Fruit fly (Drosophila melanogaster) whole organism, embryonic: ENCODE measurements around the gene CG10116.

Experiments used
- Abd-B ChIP-seq: fragments of 200-800 bp; sonication (Bioruptor generic); optimal IDR thresholded peaks from 2 replicates; lab custom pipeline; 2018; ENCODE audit warnings: missing biosample characterization, mild to moderate bottlenecking, missing genetic modification characterization, moderate library complexity
- Aef1 ChIP-seq: fragments of 200-800 bp; sonication (Bioruptor generic); IDR thresholded peaks from 3 replicates; pipeline ENCODE4 v1.3.6; 2022; ENCODE audit warnings: missing biosample characterization, missing genetic modification characterization
- Blimp-1 ChIP-seq: fragments of 200-800 bp; sonication (Bioruptor generic); optimal IDR thresholded peaks from 3 replicates; lab custom pipeline; 2018; ENCODE audit warnings: missing biosample characterization, missing genetic modification characterization, mild to moderate bottlenecking, moderate library complexity, missing genetic modification reagents
- CG13775 ChIP-seq: fragments of 200-800 bp; sonication (Bioruptor generic); optimal IDR thresholded peaks from 3 replicates; lab custom pipeline; 2017; ENCODE audit warnings: missing biosample characterization, mild to moderate bottlenecking, missing genetic modification characterization
- CG14050 ChIP-seq: fragments of 200-800 bp; sonication (Bioruptor generic); IDR thresholded peaks from 3 replicates; pipeline ENCODE4 v1.3.6; 2022; ENCODE audit warnings: missing biosample characterization, missing genetic modification characterization
- CG15696 ChIP-seq: fragments of 200-800 bp; sonication (Bioruptor generic); optimal IDR thresholded peaks from 2 replicates; lab custom pipeline; 2019; ENCODE audit warnings: missing biosample characterization, mild to moderate bottlenecking, missing genetic modification characterization, moderate library complexity
- CG16813 ChIP-seq: fragments of 200-800 bp; sonication (Bioruptor generic); IDR thresholded peaks from 3 replicates; pipeline ENCODE4 v1.3.6; 2022; ENCODE audit warnings: missing biosample characterization, missing genetic modification characterization; ENCODE audit not compliant: partially characterized antibody
- CG17829 ChIP-seq: fragments of 200-800 bp; optimal IDR thresholded peaks from 2 replicates; lab custom pipeline; 2019; ENCODE audit warnings: missing biosample characterization, mild to moderate bottlenecking, missing genetic modification characterization, moderate library complexity
- CG18262 ChIP-seq: fragments of 200-800 bp; optimal IDR thresholded peaks from 3 replicates; lab custom pipeline; 2019; ENCODE audit warnings: missing biosample characterization, mild to moderate bottlenecking, missing genetic modification characterization, moderate library complexity
- CG30403 ChIP-seq: fragments of 200-800 bp; sonication (Bioruptor generic); optimal IDR thresholded peaks from 3 replicates; lab custom pipeline; 2016; ENCODE audit warnings: missing biosample characterization, missing genetic modification characterization
- CG6854 ChIP-seq: fragments of 200-800 bp; sonication (Bioruptor generic); optimal IDR thresholded peaks from 3 replicates; lab custom pipeline; 2017; ENCODE audit warnings: missing biosample characterization, mild to moderate bottlenecking, missing genetic modification characterization
- CG7271 ChIP-seq: fragments of 200-800 bp; sonication (Bioruptor generic); optimal IDR thresholded peaks from 2 replicates; lab custom pipeline; 2018; ENCODE audit warnings: missing biosample characterization, mild to moderate bottlenecking, missing genetic modification characterization, moderate library complexity
- CG7839 ChIP-seq: fragments of 200-800 bp; sonication (Bioruptor generic); optimal IDR thresholded peaks from 3 replicates; lab custom pipeline; 2018; ENCODE audit warnings: missing biosample characterization, mild to moderate bottlenecking, missing genetic modification characterization, moderate library complexity
- CG8359 ChIP-seq: fragments of 200-800 bp; sonication (Bioruptor generic); optimal IDR thresholded peaks from 2 replicates; lab custom pipeline; 2017; ENCODE audit warnings: missing biosample characterization, mild to moderate bottlenecking, missing genetic modification characterization, borderline replicate concordance
- Doc2 ChIP-seq: fragments of 200-800 bp; sonication (Bioruptor generic); IDR thresholded peaks from 2 replicates; pipeline ENCODE4 v1.3.6; 2022; ENCODE audit warnings: missing biosample characterization, missing genetic modification characterization
- E2f1 ChIP-seq: fragments of 200-800 bp; sonication (Bioruptor generic); IDR thresholded peaks from 2 replicates; pipeline ENCODE4 v1.3.6; 2022; ENCODE audit warnings: missing biosample characterization, missing genetic modification characterization
- H15 ChIP-seq: fragments of 200-800 bp; sonication (Bioruptor generic); IDR thresholded peaks from 3 replicates; pipeline ENCODE4 v1.3.6; 2022; ENCODE audit warnings: missing biosample characterization, missing genetic modification characterization
- HLH4C ChIP-seq: fragments of 200-800 bp; sonication (Bioruptor generic); IDR thresholded peaks from 3 replicates; pipeline ENCODE4 v1.3.6; 2022; ENCODE audit warnings: missing biosample characterization, missing genetic modification characterization; ENCODE audit not compliant: partially characterized antibody
- Hey ChIP-seq: fragments of 200-800 bp; sonication (Bioruptor generic); optimal IDR thresholded peaks from 3 replicates; lab custom pipeline; 2018; ENCODE audit warnings: missing biosample characterization, mild to moderate bottlenecking, missing genetic modification characterization
- Hsf ChIP-seq: fragments of 200-800 bp; sonication (Bioruptor generic); optimal IDR thresholded peaks from 3 replicates; lab custom pipeline; 2016; ENCODE audit warnings: missing biosample characterization, missing genetic modification characterization
- Lim3 ChIP-seq: fragments of 200-800 bp; sonication (Bioruptor generic); IDR thresholded peaks from 2 replicates; pipeline ENCODE4 v1.3.6; 2022; ENCODE audit warnings: missing biosample characterization, missing genetic modification characterization
- Mes4 ChIP-seq: fragments of 200-800 bp; sonication (Bioruptor generic); optimal IDR thresholded peaks from 2 replicates; lab custom pipeline; 2016; ENCODE audit warnings: missing biosample characterization, missing genetic modification characterization
- Opbp ChIP-seq: fragments of 200-800 bp; sonication (Bioruptor generic); IDR thresholded peaks from 3 replicates; pipeline ENCODE4 v1.3.6; 2022; ENCODE audit warnings: missing biosample characterization, missing genetic modification characterization; ENCODE audit not compliant: partially characterized antibody
- Pdp1 ChIP-seq, 2 experiments: fragments of 200-800 bp; sonication (Bioruptor generic); optimal IDR thresholded peaks; 3 replicates each; lab custom pipeline; 2016; ENCODE audit warnings: missing biosample characterization in 2 of 2, missing genetic modification characterization in 2 of 2, mild to moderate bottlenecking in 1 of 2, moderate library complexity in 1 of 2
- Ptx1 ChIP-seq: fragments of 200-800 bp; sonication (Bioruptor generic); IDR thresholded peaks from 2 replicates; pipeline ENCODE4 v1.3.6; 2022; ENCODE audit warnings: missing biosample characterization, missing genetic modification characterization
- Sin3A ChIP-seq: fragments of >200 bp; optimal IDR thresholded peaks from 2 replicates; lab custom pipeline; 2018
- Ssrp ChIP-seq: fragments of 200-800 bp; sonication (Bioruptor generic); optimal IDR thresholded peaks from 2 replicates; lab custom pipeline; 2018; ENCODE audit warnings: missing biosample characterization, mild to moderate bottlenecking, missing genetic modification characterization, moderate library complexity
- ara ChIP-seq: fragments of 200-800 bp; sonication (Bioruptor generic); IDR thresholded peaks from 2 replicates; pipeline ENCODE4 v1.3.6; 2022; ENCODE audit warnings: missing biosample characterization, missing genetic modification characterization
- br ChIP-seq: fragments of >200 bp; optimal IDR thresholded peaks from 2 replicates; lab custom pipeline; 2017
- crp ChIP-seq, 2 experiments: fragments of 200-800 bp; sonication (Bioruptor generic); optimal IDR thresholded peaks; 2 replicates in 1 of 2; 3 replicates in 1 of 2; lab custom pipeline; 2017; ENCODE audit warnings: missing biosample characterization in 2 of 2, missing genetic modification characterization in 2 of 2, mild to moderate bottlenecking in 1 of 2, moderate library complexity in 1 of 2
- dati ChIP-seq: fragments of 200-800 bp; sonication (Bioruptor generic); IDR thresholded peaks from 2 replicates; pipeline ENCODE4 v1.3.6; 2022; ENCODE audit warnings: missing biosample characterization, missing genetic modification characterization
- dimm ChIP-seq: fragments of 200-800 bp; sonication (Bioruptor generic); IDR thresholded peaks from 2 replicates; pipeline ENCODE4 v1.3.6; 2022; ENCODE audit warnings: missing biosample characterization, missing genetic modification characterization
- gro ChIP-seq: fragments of 200-800 bp; sonication (Bioruptor generic); optimal IDR thresholded peaks from 2 replicates; lab custom pipeline; 2016; ENCODE audit warnings: missing biosample characterization, missing genetic modification characterization
- knrl ChIP-seq: fragments of 200-800 bp; sonication (Bioruptor generic); IDR thresholded peaks from 3 replicates; pipeline ENCODE4 v1.3.6; 2022; ENCODE audit warnings: missing biosample characterization, missing genetic modification characterization; ENCODE audit not compliant: partially characterized antibody
- lab ChIP-seq: fragments of 200-800 bp; sonication (Bioruptor generic); optimal IDR thresholded peaks from 3 replicates; lab custom pipeline; 2017; ENCODE audit warnings: missing biosample characterization, missing genetic modification characterization, mild to moderate bottlenecking, moderate library complexity, missing genetic modification reagents
- lmd ChIP-seq: fragments of 200-800 bp; sonication (Bioruptor generic); IDR thresholded peaks from 2 replicates; pipeline ENCODE4 v1.3.6; 2022; ENCODE audit warnings: missing biosample characterization, missing genetic modification characterization
- lov ChIP-seq, 2 experiments: fragments of 200-800 bp in 1 of 2; fragments of >200 bp in 1 of 2; sonication (Bioruptor generic) in 1 of 2; IDR thresholded peaks in 1 of 2; optimal IDR thresholded peaks in 1 of 2; 2 replicates in 1 of 2; 3 replicates in 1 of 2; pipeline versions ENCODE4 v1.3.6 to Lab custom; 2017 to 2022; ENCODE audit warnings: missing biosample characterization in 1 of 2, missing genetic modification characterization in 1 of 2
- luna ChIP-seq: fragments of 200-800 bp; sonication (Bioruptor generic); optimal IDR thresholded peaks from 2 replicates; lab custom pipeline; 2016; ENCODE audit warnings: missing biosample characterization, missing genetic modification characterization
- mld ChIP-seq: fragments of 200-800 bp; sonication (Bioruptor generic); IDR thresholded peaks from 3 replicates; pipeline ENCODE4 v1.3.6; 2022; ENCODE audit warnings: missing biosample characterization, missing genetic modification characterization; ENCODE audit not compliant: partially characterized antibody
- p53 ChIP-seq: fragments of 200-800 bp; sonication (Bioruptor generic); optimal IDR thresholded peaks from 2 replicates; lab custom pipeline; 2016; ENCODE audit warnings: missing biosample characterization, missing genetic modification characterization
- pan ChIP-seq, 4 experiments: fragments of >200 bp in 3 of 4; fragments of 200-800 bp in 1 of 4; sonication (Bioruptor generic) in 1 of 4; optimal IDR thresholded peaks in 3 of 4; IDR thresholded peaks in 1 of 4; 2 replicates each; pipeline versions ENCODE4 v1.3.6 to Lab custom; 2017 to 2022; ENCODE audit warnings: missing biosample characterization in 2 of 4, missing genetic modification characterization in 2 of 4, mixed read lengths in 1 of 4
- ro ChIP-seq: fragments of 200-800 bp; sonication (Bioruptor generic); IDR thresholded peaks from 2 replicates; pipeline ENCODE4 v1.3.6; 2022; ENCODE audit warnings: missing biosample characterization, missing genetic modification characterization
- salm ChIP-seq: fragments of 200-800 bp; sonication (Bioruptor generic); optimal IDR thresholded peaks from 2 replicates; lab custom pipeline; 2018; ENCODE audit warnings: missing biosample characterization, mild to moderate bottlenecking, missing genetic modification characterization
- slou ChIP-seq: fragments of 200-800 bp; sonication (Bioruptor generic); optimal IDR thresholded peaks from 3 replicates; lab custom pipeline; 2016; ENCODE audit warnings: missing biosample characterization, missing genetic modification characterization
- sna ChIP-seq: fragments of 200-800 bp; sonication (Bioruptor generic); IDR thresholded peaks from 2 replicates; pipeline ENCODE4 v1.3.6; 2022; ENCODE audit warnings: missing biosample characterization, missing genetic modification characterization; ENCODE audit not compliant: partially characterized antibody
- tin ChIP-seq: fragments of 200-800 bp; sonication (Bioruptor generic); optimal IDR thresholded peaks from 3 replicates; lab custom pipeline; 2016; ENCODE audit warnings: missing biosample characterization, missing genetic modification characterization
- usp ChIP-seq: fragments of >200 bp; optimal IDR thresholded peaks from 2 replicates; lab custom pipeline; 2017; ENCODE audit warnings: missing biosample characterization, missing genetic modification characterization
- wdn ChIP-seq: fragments of 200-800 bp; sonication (Bioruptor generic); IDR thresholded peaks from 2 replicates; pipeline ENCODE4 v1.3.6; 2022; ENCODE audit warnings: missing biosample characterization, missing genetic modification characterization

CG10116 gene

DNA sequence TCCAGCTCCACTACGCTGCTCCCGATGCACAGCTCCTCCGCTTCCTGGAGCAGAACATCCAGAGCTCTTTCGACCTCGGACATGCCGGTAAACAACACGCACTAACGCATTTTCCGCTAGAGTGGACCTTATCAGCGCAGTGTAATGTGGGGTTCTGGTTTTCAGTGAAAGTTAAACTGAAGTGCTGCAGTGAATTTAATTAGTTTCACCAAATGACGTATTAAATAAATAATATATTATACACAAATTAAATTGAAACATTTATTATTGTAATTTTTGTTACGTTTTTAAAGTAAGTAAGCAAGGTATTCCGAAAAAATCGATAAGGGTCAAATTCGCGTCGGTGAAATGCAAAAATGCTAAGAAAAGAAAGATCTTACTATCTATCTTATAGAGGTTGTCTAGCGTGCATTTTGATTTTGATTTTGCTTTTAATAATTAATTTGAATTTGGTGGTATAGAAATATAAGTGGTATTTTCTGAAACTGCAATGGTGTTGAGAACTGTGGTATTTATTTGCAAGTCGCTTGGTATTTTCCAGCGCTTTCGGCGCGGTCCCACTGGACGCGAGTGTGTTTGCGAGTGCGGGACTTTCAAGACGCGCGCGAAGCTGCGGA, 6.8 kb downstream of the CG10116 start, which contains the start of the genes JMJD7 and CG10738 (continued):
- TF ChIP-seq CG17829, result peak; percentile 40
- no peak for TF ChIP-seq usp (GFP tag; lab: Kevin White, UChicago)
- peak; percentile 63; the same call in 2 of the 3 replicates for TF ChIP-seq CG14050
- TF ChIP-seq HLH4C (GFP tag; lab: Robert Waterston, UW), result no peak
- TF ChIP-seq Hsf, result peak; percentile 27
- TF ChIP-seq Hey (tag; lab: Kevin White, UChicago), result no peak
- no peak for TF ChIP-seq sna (GFP tag; lab: Robert Waterston, UW)
- TF ChIP-seq Ssrp (tag; lab: Kevin White, UChicago), result no peak
- no peak for TF ChIP-seq Pdp1 (GFP tag; optimal IDR thresholded peaks at IDR 0.05; lab: Kevin White, UChicago)
- TF ChIP-seq H15 (GFP tag; lab: Robert Waterston, UW), result peak; percentile 60; the same call in 2 of the 3 replicates
- no peak for TF ChIP-seq br (lab: Kevin White, UChicago)
- peak; percentile 2 for TF ChIP-seq slou (GFP tag; lab: Kevin White, UChicago)
- TF ChIP-seq Abd-B (GFP tag; lab: Kevin White, UChicago), result no peak
- TF ChIP-seq knrl (GFP tag; lab: Robert Waterston, UW), result no peak
- no peak for TF ChIP-seq Doc2
- TF ChIP-seq pan (optimal IDR thresholded peaks at IDR 0.05; lab: Kevin White, UChicago), result no peak
- TF ChIP-seq pan (GFP tag; optimal IDR thresholded peaks at IDR 0.05 in 1 of 2, IDR thresholded peaks at IDR 0.05 in 1 of 2), result peak in 1 of 2 experiments; percentile 78
- no peak for TF ChIP-seq wdn (GFP tag; lab: Robert Waterston, UW)
- TF ChIP-seq lmd (GFP tag; lab: Robert Waterston, UW), result peak; percentile 73
- TF ChIP-seq lov (optimal IDR thresholded peaks at IDR 0.05; lab: Kevin White, UChicago), result no peak
- peak; percentile 30; the same call in 1 of the 3 replicates for TF ChIP-seq lov (GFP tag; IDR thresholded peaks at IDR 0.05; lab: Robert Waterston, UW)
- peak; percentile 87 for TF ChIP-seq tin (GFP tag; lab: Kevin White, UChicago)
- TF ChIP-seq Ptx1, result peak; percentile 63
- no peak for TF ChIP-seq crp (GFP tag; optimal IDR thresholded peaks at IDR 0.05; lab: Kevin White, UChicago)
- TF ChIP-seq ro (GFP tag; lab: Robert Waterston, UW), result 0 out of 2 replicates have a peak, but pooled peaks have one; percentile 16
- TF ChIP-seq Sin3A (lab: Kevin White, UChicago), result peak; percentile 22
- TF ChIP-seq CG6854 (GFP tag; lab: Kevin White, UChicago), result no peak
- no peak for TF ChIP-seq p53 (GFP tag; lab: Kevin White, UChicago)
- TF ChIP-seq CG8359 (GFP tag; lab: Kevin White, UChicago), result no peak
- TF ChIP-seq mld (GFP tag; lab: Robert Waterston, UW), result no peak
- peak; percentile 61 for TF ChIP-seq E2f1 (GFP tag; lab: Robert Waterston, UW)
- peak; percentile 22 for TF ChIP-seq CG15696 (tag; lab: Kevin White, UChicago)
- 0 out of 3 replicates have a peak, but pooled peaks have one; percentile 35 for TF ChIP-seq Opbp (GFP tag; lab: Robert Waterston, UW)
- TF ChIP-seq CG13775 (GFP tag; lab: Kevin White, UChicago), result peak; percentile 28
- no peak for TF ChIP-seq CG7271 (tag; lab: Kevin White, UChicago)
- TF ChIP-seq CG30403 (GFP tag; lab: Kevin White, UChicago), result peak; percentile 55
- TF ChIP-seq luna, result no peak
- peak; percentile 87 for TF ChIP-seq lab
- TF ChIP-seq Mes4 (GFP tag; lab: Kevin White, UChicago), result no peak
- peak; percentile 80 for TF ChIP-seq Blimp-1
- peak; percentile 66; the same call in 1 of the 2 replicates for TF ChIP-seq dati
- TF ChIP-seq ara (GFP tag; lab: Robert Waterston, UW), result peak; percentile 42; the same call in 1 of the 2 replicates
- TF ChIP-seq CG16813 (GFP tag; lab: Robert Waterston, UW), result no peak
- TF ChIP-seq CG7839 (tag; lab: Kevin White, UChicago), result peak; percentile 11
- TF ChIP-seq Lim3 (GFP tag; lab: Robert Waterston, UW), result 0 out of 2 replicates have a peak, but pooled peaks have one; percentile 29
- no peak for TF ChIP-seq gro (GFP tag; lab: Kevin White, UChicago)
- peak; percentile 51 for TF ChIP-seq CG18262 (tag; lab: Kevin White, UChicago)
- TF ChIP-seq Aef1 (GFP tag; lab: Robert Waterston, UW), result peak; percentile 63
- no peak for TF ChIP-seq salm
- 0 out of 2 replicates have a peak, but pooled peaks have one; percentile 29 for TF ChIP-seq dimm (GFP tag; lab: Robert Waterston, UW)
